Fruit fly (Drosophila melanogaster) whole organism, adult: ENCODE results near the gene COX6AL2.
A peak's percentile ranks its signal among the peaks of the same experiment; 100 is the strongest.

Experiments used
- CG11617 ChIP-seq: fragments of 200-800 bp; sonication (Bioruptor generic); optimal IDR thresholded peaks from 2 replicates; lab custom pipeline; 2017; ENCODE audit warnings: mild to moderate bottlenecking, missing biosample characterization, missing genetic modification reagents, missing genetic modification characterization
- CG12768 ChIP-seq: fragments of 200-800 bp; sonication (Bioruptor generic); optimal IDR thresholded peaks from 2 replicates; lab custom pipeline; 2017; ENCODE audit warnings: missing biosample characterization, missing genetic modification characterization, mild to moderate bottlenecking, moderate library complexity, missing genetic modification reagents
- CG14711 ChIP-seq: fragments of 200-800 bp; sonication (Bioruptor generic); optimal IDR thresholded peaks from 2 replicates; lab custom pipeline; 2018; ENCODE audit warnings: missing biosample characterization, mild to moderate bottlenecking, missing genetic modification characterization, moderate library complexity
- CG1620 ChIP-seq: fragments of 200-800 bp; sonication (Bioruptor generic); optimal IDR thresholded peaks from 2 replicates; lab custom pipeline; 2016; ENCODE audit warnings: missing biosample characterization, missing genetic modification characterization
- CG33017 ChIP-seq: fragments of 200-800 bp; sonication (Bioruptor generic); optimal IDR thresholded peaks from 2 replicates; lab custom pipeline; 2018; ENCODE audit warnings: missing biosample characterization, mild to moderate bottlenecking, missing genetic modification characterization, moderate library complexity
- CG5204 ChIP-seq: fragments of 200-800 bp; sonication (Bioruptor generic); optimal IDR thresholded peaks from 2 replicates; lab custom pipeline; 2016; ENCODE audit warnings: missing biosample characterization, missing genetic modification characterization
- CG7045 ChIP-seq: fragments of 200-800 bp; sonication (Bioruptor generic); optimal IDR thresholded peaks from 2 replicates; lab custom pipeline; 2017; ENCODE audit warnings: missing biosample characterization, mild to moderate bottlenecking, missing genetic modification characterization
- CG7101 ChIP-seq: fragments of 200-800 bp; sonication (Bioruptor generic); optimal IDR thresholded peaks from 2 replicates; lab custom pipeline; 2018; ENCODE audit warnings: missing biosample characterization, mild to moderate bottlenecking, missing genetic modification characterization, moderate library complexity
- Clk ChIP-seq: fragments of 200-800 bp; sonication (Bioruptor generic); optimal IDR thresholded peaks from 2 replicates; lab custom pipeline; 2017; ENCODE audit warnings: missing biosample characterization, missing genetic modification characterization
- Crg-1 ChIP-seq: fragments of 200-800 bp; sonication (Bioruptor generic); optimal IDR thresholded peaks from 2 replicates; lab custom pipeline; 2016; ENCODE audit warnings: missing biosample characterization, missing genetic modification characterization
- Hr96 ChIP-seq: fragments of 200-800 bp; sonication (Bioruptor generic); optimal IDR thresholded peaks from 2 replicates; lab custom pipeline; 2016; ENCODE audit warnings: missing biosample characterization, missing genetic modification characterization
- Mnt ChIP-seq: fragments of 200-800 bp; sonication (Bioruptor generic); optimal IDR thresholded peaks from 2 replicates; lab custom pipeline; 2016; ENCODE audit warnings: missing biosample characterization, mild to moderate bottlenecking, missing genetic modification characterization
- bab1 ChIP-seq: fragments of 200-800 bp; sonication (Bioruptor generic); optimal IDR thresholded peaks from 3 replicates; lab custom pipeline; 2019; ENCODE audit warnings: missing biosample characterization, mild to moderate bottlenecking, missing genetic modification characterization, moderate library complexity
- cic ChIP-seq: fragments of 200-800 bp; sonication (Bioruptor generic); optimal IDR thresholded peaks from 2 replicates; lab custom pipeline; 2017; ENCODE audit warnings: missing biosample characterization, mild to moderate bottlenecking, missing genetic modification characterization, moderate library complexity
- cnc ChIP-seq, 2 experiments: fragments of >200 bp; optimal IDR thresholded peaks; 2 replicates each; lab custom pipeline; 2017
- kay ChIP-seq: fragments of 200-800 bp; sonication (Bioruptor generic); peaks from one replicate; lab custom pipeline; 2016; ENCODE audit warnings: missing biosample characterization, missing genetic modification characterization, borderline replicate concordance
- ovo ChIP-seq: fragments of 200-800 bp; sonication (Bioruptor generic); optimal IDR thresholded peaks from 2 replicates; lab custom pipeline; 2016; ENCODE audit warnings: missing biosample characterization, missing genetic modification characterization
- pad ChIP-seq: fragments of 200-800 bp; sonication (Bioruptor generic); optimal IDR thresholded peaks from 3 replicates; lab custom pipeline; 2017; ENCODE audit warnings: missing biosample characterization, missing genetic modification characterization, mild to moderate bottlenecking, moderate library complexity, missing genetic modification reagents
- tj ChIP-seq: fragments of 200-800 bp; sonication (Bioruptor generic); optimal IDR thresholded peaks from 3 replicates; lab custom pipeline; 2017; ENCODE audit warnings: missing biosample characterization, mild to moderate bottlenecking, missing genetic modification characterization, moderate library complexity
- toe ChIP-seq: fragments of 200-800 bp; sonication (Bioruptor generic); optimal IDR thresholded peaks from 2 replicates; lab custom pipeline; 2016; ENCODE audit warnings: missing biosample characterization, missing genetic modification characterization

COX6AL2 gene

dm6 chr3L:18898770-18899278, 15.1 kb downstream of the COX6AL2 start, which contains the start of gene RpL26:
RpL26 (plus strand) TSS chr3L:18898875.
- TF ChIP-seq CG7045 (GFP tag; lab: Kevin White, UChicago) (peak; percentile 65), kay (no peak), toe (GFP tag; lab: Kevin White, UChicago) (peak; percentile 94), Crg-1 (GFP tag; lab: Kevin White, UChicago) (peak; percentile 87), bab1 (GFP tag; lab: Kevin White, UChicago) (peak; percentile 78), CG5204 (GFP tag; lab: Kevin White, UChicago) (no peak), cic (GFP tag; lab: Kevin White, UChicago) (peak; percentile 25), CG14711 (tag; lab: Kevin White, UChicago) (peak; percentile 48), Mnt (GFP tag; lab: Kevin White, UChicago) (peak; percentile 83), tj (peak; percentile 64), CG11617 (GFP tag; lab: Kevin White, UChicago) (peak; percentile 86), pad (GFP tag; lab: Kevin White, UChicago) (peak; percentile 63), CG12768 (peak; percentile 59), cnc (optimal IDR thresholded peaks at IDR 0.05; lab: Kevin White, UChicago) (no peak), Hr96 (peak; percentile 89), Clk (GFP tag; lab: Kevin White, UChicago) (peak; percentile 61), ovo (GFP tag; lab: Kevin White, UChicago) (peak; percentile 81), CG1620 (GFP tag; lab: Kevin White, UChicago) (peak; percentile 93), CG33017 (tag; lab: Kevin White, UChicago) (peak; percentile 62), CG7101 (tag; lab: Kevin White, UChicago) (peak; percentile 84)

dm6 chr3L:18898086-18898470, 15.9 kb downstream of the COX6AL2 start, which contains the start of gene CG3902:
CG3902 (minus strand) TSS chr3L:18898293.
- TF ChIP-seq CG33017 (tag; lab: Kevin White, UChicago), result peak; percentile 72
- no peak for TF ChIP-seq ovo (GFP tag; lab: Kevin White, UChicago)
- peak; percentile 85 for TF ChIP-seq Mnt (GFP tag; lab: Kevin White, UChicago)
- no peak for TF ChIP-seq CG7045 (GFP tag; lab: Kevin White, UChicago)
- peak; percentile 45 for TF ChIP-seq Crg-1 (GFP tag; lab: Kevin White, UChicago)
- TF ChIP-seq cic (GFP tag; lab: Kevin White, UChicago), result peak; percentile 61
- TF ChIP-seq toe (GFP tag; lab: Kevin White, UChicago), result peak; percentile 2
- TF ChIP-seq Clk (GFP tag; lab: Kevin White, UChicago), result no peak
- peak; percentile 45 for TF ChIP-seq CG7101 (tag; lab: Kevin White, UChicago)
- TF ChIP-seq bab1 (GFP tag; lab: Kevin White, UChicago), result peak; percentile 54
- TF ChIP-seq CG11617 (GFP tag; lab: Kevin White, UChicago), result no peak
- no peak for TF ChIP-seq CG1620 (GFP tag; lab: Kevin White, UChicago)
- no peak for TF ChIP-seq cnc (optimal IDR thresholded peaks at IDR 0.05; lab: Kevin White, UChicago)
- TF ChIP-seq Hr96, result peak; percentile 29
- no peak for TF ChIP-seq tj
- peak; percentile 3 for TF ChIP-seq pad (GFP tag; lab: Kevin White, UChicago)
- no peak for TF ChIP-seq CG12768

dm6 chr3L:18897459-18898085, 16.4 kb downstream of the COX6AL2 start:
- TF ChIP-seq Clk (GFP tag; lab: Kevin White, UChicago), result no peak
- TF ChIP-seq Crg-1 (GFP tag; lab: Kevin White, UChicago), result no peak
- TF ChIP-seq tj, result peak; percentile 95
- no peak for TF ChIP-seq CG14711 (tag; lab: Kevin White, UChicago)
- TF ChIP-seq CG33017 (tag; lab: Kevin White, UChicago), result no peak
- peak; percentile 31 for TF ChIP-seq pad (GFP tag; lab: Kevin White, UChicago)
- no peak for TF ChIP-seq CG11617 (GFP tag; lab: Kevin White, UChicago)
- no peak for TF ChIP-seq Mnt (GFP tag; lab: Kevin White, UChicago)
- TF ChIP-seq bab1 (GFP tag; lab: Kevin White, UChicago), result no peak
- TF ChIP-seq cic (GFP tag; lab: Kevin White, UChicago), result peak; percentile 49
- TF ChIP-seq cnc (optimal IDR thresholded peaks at IDR 0.05; lab: Kevin White, UChicago), result no peak

dm6 chr3L:18896297-18896863, 17.6 kb downstream of the COX6AL2 start:
- TF ChIP-seq CG7101 (tag; lab: Kevin White, UChicago) (no peak), bab1 (GFP tag; lab: Kevin White, UChicago) (no peak), pad (GFP tag; lab: Kevin White, UChicago) (peak; percentile 92), CG12768 (peak; percentile 4), CG1620 (GFP tag; lab: Kevin White, UChicago) (no peak), ovo (GFP tag; lab: Kevin White, UChicago) (no peak), cnc (optimal IDR thresholded peaks at IDR 0.05; lab: Kevin White, UChicago) (no peak), CG5204 (GFP tag; lab: Kevin White, UChicago) (no peak), toe (GFP tag; lab: Kevin White, UChicago) (no peak), Crg-1 (GFP tag; lab: Kevin White, UChicago) (no peak), kay (no peak), Clk (GFP tag; lab: Kevin White, UChicago) (no peak), cic (GFP tag; lab: Kevin White, UChicago) (peak; percentile 28)

dm6 chr3L:18895079-18895478, 18.9 kb downstream of the COX6AL2 start:
- TF ChIP-seq CG12768 (no peak), pad (GFP tag; lab: Kevin White, UChicago) (peak; percentile 26), cic (GFP tag; lab: Kevin White, UChicago) (peak; percentile 14)
